Worm (Caenorhabditis elegans): Measurements from ENCODE around the gene ttr-19.

The ttr-19 gene

ce11 chrV:10270214-10270613 is 43.0 kb upstream of the ttr-19 start, which contains the start of gene ric-4:
Gene ric-4 (minus strand): TSS chrV:10270314.
- TF ChIP-seq unc-130 (GFP tag; optimal IDR thresholded peaks at IDR 0.05) (no peak), dmd-6 (GFP tag; IDR thresholded peaks at IDR 0.05) (no peak), F37D6.2 (tag; optimal IDR thresholded peaks at IDR 0.05) (no peak), fkh-10 (GFP tag; optimal IDR thresholded peaks at IDR 0.05) (no peak), saeg-2 (GFP tag; IDR thresholded peaks at IDR 0.05) (no peak), nhr-77 (tag; optimal IDR thresholded peaks at IDR 0.05) (no peak), rbr-2 (tag; optimal IDR thresholded peaks at IDR 0.05) (no peak), spr-1 (tag; optimal IDR thresholded peaks at IDR 0.05) (no peak), nhr-76 (tag; optimal IDR thresholded peaks at IDR 0.05) (no peak)

DNA sequence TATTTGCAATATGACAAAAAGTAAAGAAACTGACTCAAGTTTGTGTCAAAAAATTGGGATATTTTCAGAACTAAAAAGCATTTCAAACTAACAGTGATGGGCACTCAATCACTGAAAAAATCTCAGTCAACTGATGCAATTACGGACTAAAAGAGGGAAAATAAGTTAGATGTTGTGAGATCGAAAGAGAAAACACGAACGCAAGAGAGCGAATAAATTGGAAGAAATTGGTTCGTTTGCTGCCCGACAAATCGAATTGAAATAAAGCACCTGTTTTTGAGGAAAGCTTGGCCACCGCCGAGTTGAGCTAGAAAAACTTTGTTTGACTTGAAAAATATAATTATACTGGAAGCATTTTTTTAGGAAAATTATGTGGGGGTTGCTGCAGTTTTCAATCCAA is 38.8 kb upstream of the ttr-19 start:
- no peak for TF ChIP-seq ZK546.5 (tag; optimal IDR thresholded peaks at IDR 0.05)
- TF ChIP-seq ces-1 (GFP tag; optimal IDR thresholded peaks at IDR 0.05), result peak; percentile 54
- TF ChIP-seq unc-39 (tag; optimal IDR thresholded peaks at IDR 0.05), result no peak

DNA sequence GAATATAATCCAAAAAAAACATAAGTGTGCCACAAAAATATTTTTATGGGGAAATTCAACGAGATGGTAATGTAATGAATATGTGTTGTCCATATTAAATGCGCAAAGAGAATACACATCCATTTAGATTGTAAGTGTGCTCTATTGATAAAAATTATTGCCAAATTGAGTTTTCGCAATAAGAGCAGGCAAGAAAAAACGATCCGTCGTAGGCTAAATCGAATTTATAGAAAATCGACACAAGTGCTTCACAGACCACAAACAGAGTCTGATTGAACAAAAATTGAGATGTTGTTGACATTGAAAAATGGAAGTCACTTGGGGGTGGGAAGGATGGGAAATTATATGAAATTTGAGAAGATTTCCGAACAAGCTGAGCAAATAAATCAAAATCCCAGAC is 37.8 kb upstream of the ttr-19 start:
- TF ChIP-seq saeg-2 (GFP tag; IDR thresholded peaks at IDR 0.05) (no peak), set-16 (GFP tag; IDR thresholded peaks at IDR 0.05) (no peak), ces-1 (GFP tag; optimal IDR thresholded peaks at IDR 0.05) (peak; percentile 73)

DNA sequence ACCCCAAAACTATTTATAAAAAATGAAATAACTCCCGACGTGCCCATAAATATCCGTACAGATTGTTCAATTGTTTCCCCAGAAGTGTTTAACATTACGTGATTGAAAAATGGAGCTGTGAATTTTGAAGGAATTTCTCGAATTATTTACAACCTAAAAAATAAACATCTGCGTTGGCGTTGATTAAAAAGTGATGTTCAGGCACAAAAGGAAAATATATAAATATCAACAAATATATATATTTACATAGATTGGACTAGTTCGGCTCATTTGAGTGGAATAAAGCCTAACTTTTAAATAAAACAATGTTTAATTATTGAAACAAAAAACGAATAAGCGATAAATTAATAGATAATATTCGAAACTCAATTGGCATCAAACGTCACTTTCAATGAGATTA is 33.2 kb upstream of the ttr-19 start, which contains the start of gene sri-18:
sri-18 (minus strand) TSS at position 101 of the 400 bp plus-strand sequence.
- TF ChIP-seq unc-130 (GFP tag; optimal IDR thresholded peaks at IDR 0.05) (no peak), nhr-48 (tag; optimal IDR thresholded peaks at IDR 0.05) (no peak), zag-1 (tag; optimal IDR thresholded peaks at IDR 0.05) (no peak), daf-16 (GFP tag; optimal IDR thresholded peaks at IDR 0.05) (no peak), daf-16 (tag; optimal IDR thresholded peaks at IDR 0.05) (no peak), nhr-42 (GFP tag; IDR thresholded peaks at IDR 0.05) (no peak), hlh-30 (tag; optimal IDR thresholded peaks at IDR 0.05; ENCODE audit: insufficient read depth) (no peak), hlh-11 (tag; optimal IDR thresholded peaks at IDR 0.05) (no peak), zfp-2 (tag; optimal IDR thresholded peaks at IDR 0.05) (no peak), nhr-41 (GFP tag; IDR thresholded peaks at IDR 0.05) (no peak), lim-7 (GFP tag; IDR thresholded peaks at IDR 0.05) (no peak)

ce11 chrV:10256050-10256449 is 28.8 kb upstream of the ttr-19 start, which contains the start of gene nhr-232:
Gene nhr-232 (plus strand): TSS chrV:10256170.
- TF ChIP-seq D1046.2 (GFP tag; IDR thresholded peaks at IDR 0.05) (no peak), skn-1 (tag; optimal IDR thresholded peaks at IDR 0.05) (no peak), nhr-10 (tag; optimal IDR thresholded peaks at IDR 0.05) (no peak), snpc-4 (tag; optimal IDR thresholded peaks at IDR 0.05) (no peak), tag-97 (GFP tag; IDR thresholded peaks at IDR 0.05) (no peak), hlh-30 (tag; optimal IDR thresholded peaks at IDR 0.05; ENCODE audit: insufficient read depth) (peak; percentile 75), zfp-3 (GFP tag; conservative IDR thresholded peaks at IDR 0.05) (no peak), lsy-2 (tag; optimal IDR thresholded peaks at IDR 0.05) (no peak), dmd-6 (GFP tag; IDR thresholded peaks at IDR 0.05) (peak; percentile 91), mxl-3 (GFP tag; optimal IDR thresholded peaks at IDR 0.05) (peak; percentile 52), hlh-11 (tag; optimal IDR thresholded peaks at IDR 0.05) (peak; percentile 75), F26F4.8 (GFP tag; conservative IDR thresholded peaks at IDR 0.05) (no peak), pqm-1 (tag; optimal IDR thresholded peaks at IDR 0.05) (peak; percentile 86), nhr-25 (tag; optimal IDR thresholded peaks at IDR 0.05; ENCODE audit: borderline replicate concordance, insufficient read depth) (no peak), daf-16 (GFP tag; optimal IDR thresholded peaks at IDR 0.05) (no peak), daf-16 (tag; optimal IDR thresholded peaks at IDR 0.05) (peak; percentile 89), mxl-2 (GFP tag; conservative IDR thresholded peaks at IDR 0.05) (no peak), mes-2 (tag; optimal IDR thresholded peaks at IDR 0.05; ENCODE audit: poor library complexity, severe bottlenecking) (peak; percentile 33), nhr-77 (tag; optimal IDR thresholded peaks at IDR 0.05) (peak; percentile 73), spr-3 (GFP tag; optimal IDR thresholded peaks at IDR 0.05) (no peak), lin-13 (GFP tag; optimal IDR thresholded peaks at IDR 0.05) (no peak), pha-4 (GFP tag; IDR thresholded peaks at IDR 0.05) (no peak), pha-4 (tag; optimal IDR thresholded peaks at IDR 0.05) (peak; percentile 14), php-3 (GFP tag; IDR thresholded peaks at IDR 0.05) (peak; percentile 63), dpl-1 (GFP tag; optimal IDR thresholded peaks at IDR 0.05) (no peak), ceh-28 (tag; optimal IDR thresholded peaks at IDR 0.05) (no peak), dve-1 (tag; optimal IDR thresholded peaks at IDR 0.05; ENCODE audit: insufficient read depth) (peak; percentile 64)

Measured in whole organism, L4 larva.